Comparison of ENCODE assay signal across 6 worm cellular contexts in genomic region chrX:2212141-2212540, ce11.
TF ChIP-seq lines count a peak whose summit lies in the region.

No protein-coding gene starts in this region.

TF ChIP-seq in whole organism, L2 larva, 48 proteins besides CTCF, POLR2A, EP300 and RAD21:
- TF ChIP-seq peb-1 (tag; optimal IDR thresholded peaks at IDR 0.05; lab: Kevin White, UChicago) = peak; percentile 99
- no peak for TF ChIP-seq ceh-16 (tag; optimal IDR thresholded peaks at IDR 0.05; lab: Kevin White, UChicago)
- no peak for TF ChIP-seq unc-39 (tag; optimal IDR thresholded peaks at IDR 0.05; lab: Kevin White, UChicago)

TF ChIP-seq in whole organism, L3 larva, 47 proteins besides CTCF, POLR2A, EP300 and RAD21:
- TF ChIP-seq ceh-28 (tag; optimal IDR thresholded peaks at IDR 0.05; lab: Kevin White, UChicago) = no peak
- TF ChIP-seq jun-1 (tag; optimal IDR thresholded peaks at IDR 0.05; lab: Kevin White, UChicago) = no peak
- TF ChIP-seq nhr-77 (tag; optimal IDR thresholded peaks at IDR 0.05; lab: Kevin White, UChicago) = no peak
- no peak for TF ChIP-seq ama-1 (optimal IDR thresholded peaks at IDR 0.05; lab: Kevin White, UChicago)
- TF ChIP-seq ceh-16 (tag; optimal IDR thresholded peaks at IDR 0.05; lab: Kevin White, UChicago) = no peak
- no peak for TF ChIP-seq mdl-1 (tag; optimal IDR thresholded peaks at IDR 0.05; lab: Kevin White, UChicago)
- peak; percentile 21 for TF ChIP-seq pha-4 (tag; optimal IDR thresholded peaks at IDR 0.05; lab: Kevin White, UChicago)
- no peak for TF ChIP-seq elt-3 (tag; optimal IDR thresholded peaks at IDR 0.05; lab: Kevin White, UChicago)

TF ChIP-seq in whole organism, L4 larva, 104 proteins besides CTCF, POLR2A, EP300 and RAD21:
- TF ChIP-seq mes-2 (tag; optimal IDR thresholded peaks at IDR 0.05; lab: Kevin White, UChicago; ENCODE audit: poor library complexity, severe bottlenecking) = peak; percentile 11
- no peak for TF ChIP-seq ama-1 (optimal IDR thresholded peaks at IDR 0.05; lab: Kevin White, UChicago)
- 0 out of 2 replicates have a peak, but pooled peaks have one; percentile 24 for TF ChIP-seq egl-43 (GFP tag; IDR thresholded peaks at IDR 0.05; lab: Robert Waterston, UW)
- peak; percentile 63 for TF ChIP-seq set-16 (GFP tag; IDR thresholded peaks at IDR 0.05; lab: Robert Waterston, UW)
- no peak for TF ChIP-seq unc-130 (GFP tag; optimal IDR thresholded peaks at IDR 0.05; lab: Kevin White, UChicago)
- 0 out of 2 replicates have a peak, but pooled peaks have one; percentile 8 for TF ChIP-seq nhr-42 (GFP tag; IDR thresholded peaks at IDR 0.05; lab: Robert Waterston, UW)
- TF ChIP-seq hif-1 (tag; optimal IDR thresholded peaks at IDR 0.05; lab: Kevin White, UChicago) = no peak
- TF ChIP-seq hmg-1.1 (GFP tag; IDR thresholded peaks at IDR 0.05; lab: Robert Waterston, UW) = no peak
- no peak for TF ChIP-seq mep-1 (tag; optimal IDR thresholded peaks at IDR 0.05; lab: Kevin White, UChicago)

TF ChIP-seq in whole organism, late embryonic, 69 proteins besides CTCF, POLR2A, EP300 and RAD21:
- TF ChIP-seq tbx-7 (tag; optimal IDR thresholded peaks at IDR 0.05; lab: Kevin White, UChicago) (no peak), ceh-2 (tag; optimal IDR thresholded peaks at IDR 0.05; lab: Kevin White, UChicago) (peak; percentile 30), ceh-22 (tag; optimal IDR thresholded peaks at IDR 0.05; lab: Kevin White, UChicago) (peak; percentile 21), tbx-2 (tag; optimal IDR thresholded peaks at IDR 0.05; lab: Kevin White, UChicago) (peak; percentile 32)

TF ChIP-seq in whole organism, mixed stage, embryonic, 35 proteins besides CTCF, POLR2A, EP300 and RAD21:
- no peak for TF ChIP-seq cnd-1 (tag; optimal IDR thresholded peaks at IDR 0.05; lab: Kevin White, UChicago)
- TF ChIP-seq pha-4 (tag; optimal IDR thresholded peaks at IDR 0.05; lab: Kevin White, UChicago) = peak; percentile 19
- TF ChIP-seq lin-13 (tag; optimal IDR thresholded peaks at IDR 0.05; lab: Kevin White, UChicago) = no peak

TF ChIP-seq in whole organism, young adult, 124 proteins besides CTCF, POLR2A, EP300 and RAD21:
- TF ChIP-seq aptf-3 (GFP tag; IDR thresholded peaks at IDR 0.05; lab: Robert Waterston, UW) (no peak), zfh-2 (GFP tag; conservative IDR thresholded peaks at IDR 0.05; lab: Robert Waterston, UW) (0 out of 2 replicates have a peak, but pooled peaks have one; percentile 13)
